Fruit fly (Drosophila melanogaster) whole organism, embryonic: ENCODE measurements around the gene Evi5.

Experiments
- Aef1 ChIP-seq: fragments of 200-800 bp; sonication (Bioruptor generic); IDR thresholded peaks from 3 replicates; pipeline ENCODE4 v1.3.6; 2022; ENCODE audit warnings: missing biosample characterization, missing genetic modification characterization
- B-H1 ChIP-seq: fragments of 200-800 bp; sonication (Bioruptor generic); IDR thresholded peaks from 3 replicates; pipeline ENCODE4 v1.3.6; 2022; ENCODE audit warnings: missing biosample characterization, missing genetic modification characterization
- CG10209 ChIP-seq: fragments of 200-800 bp; sonication (Bioruptor generic); optimal IDR thresholded peaks from 3 replicates; lab custom pipeline; 2017; ENCODE audit warnings: missing biosample characterization, mild to moderate bottlenecking, missing genetic modification characterization, missing genetic modification reagents
- CG11560 ChIP-seq: fragments of 200-800 bp; sonication (Bioruptor generic); IDR thresholded peaks from 3 replicates; pipeline ENCODE4 v1.3.6; 2022; ENCODE audit warnings: missing biosample characterization, missing genetic modification characterization
- CG13296 ChIP-seq: fragments of 200-800 bp; sonication (Bioruptor generic); optimal IDR thresholded peaks from 3 replicates; lab custom pipeline; 2018; ENCODE audit warnings: missing biosample characterization, mild to moderate bottlenecking, missing genetic modification characterization
- CG13424 ChIP-seq: fragments of 200-800 bp; sonication (Bioruptor generic); optimal IDR thresholded peaks from 2 replicates; lab custom pipeline; 2019; ENCODE audit warnings: missing biosample characterization, mild to moderate bottlenecking, missing genetic modification characterization, moderate library complexity
- CG13894 ChIP-seq: fragments of 200-800 bp; sonication (Bioruptor generic); optimal IDR thresholded peaks from 3 replicates; lab custom pipeline; 2018; ENCODE audit warnings: missing biosample characterization, mild to moderate bottlenecking, missing genetic modification characterization, moderate library complexity
- CG15696 ChIP-seq: fragments of 200-800 bp; sonication (Bioruptor generic); optimal IDR thresholded peaks from 2 replicates; lab custom pipeline; 2019; ENCODE audit warnings: missing biosample characterization, mild to moderate bottlenecking, missing genetic modification characterization, moderate library complexity
- CG2889 ChIP-seq: fragments of 200-800 bp; sonication (Bioruptor generic); IDR thresholded peaks from 3 replicates; pipeline ENCODE4 v1.3.6; 2022; ENCODE audit warnings: missing biosample characterization, missing genetic modification characterization
- CG3065 ChIP-seq: fragments of 200-800 bp; sonication (Bioruptor generic); optimal IDR thresholded peaks from 2 replicates; lab custom pipeline; 2016; ENCODE audit warnings: missing biosample characterization, missing genetic modification characterization
- CG3995 ChIP-seq: fragments of 200-800 bp; sonication (Bioruptor generic); optimal IDR thresholded peaks from 3 replicates; lab custom pipeline; 2016; ENCODE audit warnings: missing biosample characterization, missing genetic modification characterization
- CG4854 ChIP-seq: fragments of 200-800 bp; sonication (Bioruptor generic); optimal IDR thresholded peaks from 2 replicates; lab custom pipeline; 2016; ENCODE audit warnings: missing biosample characterization, missing genetic modification characterization, inconsistent platforms
- CG6254 ChIP-seq: fragments of 200-800 bp; sonication (Bioruptor generic); optimal IDR thresholded peaks from 3 replicates; lab custom pipeline; 2017; ENCODE audit warnings: mild to moderate bottlenecking, missing biosample characterization, missing genetic modification reagents, missing genetic modification characterization
- CG6689 ChIP-seq: fragments of 200-800 bp; sonication (Bioruptor generic); IDR thresholded peaks from 2 replicates; pipeline ENCODE4 v1.3.6; 2022; ENCODE audit warnings: missing biosample characterization, missing genetic modification characterization
- CG6791 ChIP-seq: fragments of 200-800 bp; sonication (Bioruptor generic); IDR thresholded peaks from 3 replicates; pipeline ENCODE4 v1.3.6; 2022; ENCODE audit warnings: missing biosample characterization, missing genetic modification characterization; ENCODE audit not compliant: partially characterized antibody
- CG7786 ChIP-seq: fragments of 200-800 bp; sonication (Bioruptor generic); optimal IDR thresholded peaks from 2 replicates; lab custom pipeline; 2016; ENCODE audit warnings: missing biosample characterization, missing genetic modification characterization
- CG7839 ChIP-seq: fragments of 200-800 bp; sonication (Bioruptor generic); optimal IDR thresholded peaks from 3 replicates; lab custom pipeline; 2018; ENCODE audit warnings: missing biosample characterization, mild to moderate bottlenecking, missing genetic modification characterization, moderate library complexity
- CG8089 ChIP-seq: fragments of 200-800 bp; sonication (Bioruptor generic); optimal IDR thresholded peaks from 3 replicates; lab custom pipeline; 2016; ENCODE audit warnings: missing biosample characterization, missing genetic modification characterization
- CG8281 ChIP-seq: fragments of 200-800 bp; sonication (Bioruptor generic); optimal IDR thresholded peaks from 2 replicates; lab custom pipeline; 2018; ENCODE audit warnings: missing biosample characterization, mild to moderate bottlenecking, missing genetic modification characterization, moderate library complexity
- Dad ChIP-seq: fragments of 200-800 bp; sonication (Bioruptor generic); optimal IDR thresholded peaks from 3 replicates; lab custom pipeline; 2016; ENCODE audit warnings: missing biosample characterization, missing genetic modification characterization
- Drgx ChIP-seq: fragments of 200-800 bp; sonication (Bioruptor generic); IDR thresholded peaks from 2 replicates; pipeline ENCODE4 v1.3.6; 2022; ENCODE audit warnings: missing biosample characterization, missing genetic modification characterization
- GATAe ChIP-seq: fragments of 200-800 bp; sonication (Bioruptor generic); conservative IDR thresholded peaks from 2 replicates; pipeline ENCODE4 v1.3.6; 2022; ENCODE audit warnings: missing biosample characterization, missing genetic modification characterization
- H15 ChIP-seq: fragments of 200-800 bp; sonication (Bioruptor generic); IDR thresholded peaks from 3 replicates; pipeline ENCODE4 v1.3.6; 2022; ENCODE audit warnings: missing biosample characterization, missing genetic modification characterization
- HLH4C ChIP-seq: fragments of 200-800 bp; sonication (Bioruptor generic); IDR thresholded peaks from 3 replicates; pipeline ENCODE4 v1.3.6; 2022; ENCODE audit warnings: missing biosample characterization, missing genetic modification characterization; ENCODE audit not compliant: partially characterized antibody
- HmgZ ChIP-seq: fragments of 200-800 bp; sonication (Bioruptor generic); optimal IDR thresholded peaks from 2 replicates; lab custom pipeline; 2018; ENCODE audit warnings: missing biosample characterization, mild to moderate bottlenecking, missing genetic modification characterization
- Hr39 ChIP-seq: fragments of >200 bp; optimal IDR thresholded peaks from 2 replicates; lab custom pipeline; 2017
- Ptx1 ChIP-seq: fragments of 200-800 bp; sonication (Bioruptor generic); IDR thresholded peaks from 2 replicates; pipeline ENCODE4 v1.3.6; 2022; ENCODE audit warnings: missing biosample characterization, missing genetic modification characterization
- Scr ChIP-seq: fragments of 200-800 bp; sonication (Bioruptor generic); IDR thresholded peaks from 2 replicates; pipeline ENCODE4 v1.3.6; 2022; ENCODE audit warnings: missing biosample characterization, missing genetic modification characterization; ENCODE audit not compliant: partially characterized antibody
- Sin3A ChIP-seq: fragments of >200 bp; optimal IDR thresholded peaks from 2 replicates; lab custom pipeline; 2018
- Trl ChIP-seq, 3 experiments: fragments of >200 bp in 2 of 3; fragments of 200-800 bp in 1 of 3; sonication (Bioruptor generic) in 1 of 3; optimal IDR thresholded peaks; 2 replicates in 1 of 3; 3 replicates in 2 of 3; lab custom pipeline; 2016 to 2017; ENCODE audit warnings: missing biosample characterization in 1 of 3, missing genetic modification characterization in 1 of 3
- ab ChIP-seq: fragments of 200-800 bp; sonication (Bioruptor generic); optimal IDR thresholded peaks from 2 replicates; lab custom pipeline; 2016; ENCODE audit warnings: missing biosample characterization, missing genetic modification characterization
- ara ChIP-seq: fragments of 200-800 bp; sonication (Bioruptor generic); IDR thresholded peaks from 2 replicates; pipeline ENCODE4 v1.3.6; 2022; ENCODE audit warnings: missing biosample characterization, missing genetic modification characterization
- chinmo ChIP-seq: fragments of 200-800 bp; sonication (Bioruptor generic); IDR thresholded peaks from 4 replicates; pipeline ENCODE4 v1.3.6; 2022; ENCODE audit warnings: missing biosample characterization, missing genetic modification characterization; ENCODE audit not compliant: partially characterized antibody
- dysf ChIP-seq: fragments of 200-800 bp; sonication (Bioruptor generic); IDR thresholded peaks from 3 replicates; pipeline ENCODE4 v1.3.6; 2022; ENCODE audit warnings: missing biosample characterization, missing genetic modification characterization
- eve ChIP-seq, 2 experiments: fragments of >200 bp; optimal IDR thresholded peaks; 2 replicates each; lab custom pipeline; 2017; ENCODE audit warnings: missing biosample characterization in 2 of 2, missing genetic modification characterization in 2 of 2
- gsb ChIP-seq: fragments of 200-800 bp; sonication (Bioruptor generic); IDR thresholded peaks from 2 replicates; pipeline ENCODE4 v1.3.6; 2022; ENCODE audit warnings: missing biosample characterization, missing genetic modification characterization
- jigr1 ChIP-seq: fragments of 200-800 bp; sonication (Bioruptor generic); IDR thresholded peaks from 3 replicates; pipeline ENCODE4 v1.3.6; 2022; ENCODE audit warnings: missing biosample characterization, missing genetic modification characterization
- jing ChIP-seq: fragments of 200-800 bp; sonication (Bioruptor generic); optimal IDR thresholded peaks from 2 replicates; lab custom pipeline; 2018; ENCODE audit warnings: missing biosample characterization, mild to moderate bottlenecking, missing genetic modification characterization
- lov ChIP-seq, 2 experiments: fragments of 200-800 bp in 1 of 2; fragments of >200 bp in 1 of 2; sonication (Bioruptor generic) in 1 of 2; IDR thresholded peaks in 1 of 2; optimal IDR thresholded peaks in 1 of 2; 2 replicates in 1 of 2; 3 replicates in 1 of 2; pipeline versions ENCODE4 v1.3.6 to Lab custom; 2017 to 2022; ENCODE audit warnings: missing biosample characterization in 1 of 2, missing genetic modification characterization in 1 of 2
- onecut ChIP-seq: fragments of 200-800 bp; sonication (Bioruptor generic); IDR thresholded peaks from 2 replicates; pipeline ENCODE4 v1.3.6; 2022; ENCODE audit warnings: missing biosample characterization, missing genetic modification characterization
- scrt ChIP-seq: fragments of 200-800 bp; sonication (Bioruptor generic); optimal IDR thresholded peaks from 2 replicates; lab custom pipeline; 2018; ENCODE audit warnings: missing biosample characterization, mild to moderate bottlenecking, missing genetic modification characterization, moderate library complexity
- shn ChIP-seq: fragments of 200-800 bp; sonication (Bioruptor generic); optimal IDR thresholded peaks from 3 replicates; lab custom pipeline; 2016; ENCODE audit warnings: missing biosample characterization, missing genetic modification characterization
- slbo ChIP-seq: fragments of 200-800 bp; sonication (Bioruptor generic); IDR thresholded peaks from 2 replicates; pipeline ENCODE4 v1.3.6; 2022; ENCODE audit warnings: missing biosample characterization, missing genetic modification characterization
- stwl ChIP-seq: fragments of 200-800 bp; sonication (Bioruptor generic); optimal IDR thresholded peaks from 3 replicates; lab custom pipeline; 2018; ENCODE audit warnings: missing biosample characterization, mild to moderate bottlenecking, missing genetic modification characterization, moderate library complexity
- usp ChIP-seq: fragments of >200 bp; optimal IDR thresholded peaks from 2 replicates; lab custom pipeline; 2017; ENCODE audit warnings: missing biosample characterization, missing genetic modification characterization
- zen ChIP-seq: fragments of 200-800 bp; sonication (Bioruptor generic); optimal IDR thresholded peaks from 3 replicates; lab custom pipeline; 2018; ENCODE audit warnings: missing biosample characterization, mild to moderate bottlenecking, missing genetic modification characterization, moderate library complexity

Gene Evi5

DNA sequence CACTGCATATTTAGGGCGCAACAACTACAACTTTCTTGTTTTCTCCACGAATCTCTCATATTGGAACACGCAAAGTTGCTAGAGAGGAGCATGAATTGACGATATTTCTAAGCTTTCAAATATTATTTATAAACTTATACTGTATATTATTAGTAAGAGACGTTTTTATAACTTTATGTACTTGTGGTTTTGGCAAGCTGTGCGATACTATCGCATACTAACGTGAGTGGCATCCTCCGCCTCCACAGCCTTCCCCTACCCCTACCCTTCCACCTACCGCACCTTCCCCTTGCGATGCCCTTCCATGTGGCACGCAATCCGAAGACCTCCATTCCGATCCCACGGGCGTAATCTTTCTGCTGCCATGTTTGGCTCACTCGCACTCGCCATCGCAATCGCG is 14.1 kb upstream of the Evi5 start (continued):
- no peak for TF ChIP-seq stwl (tag; lab: Kevin White, UChicago)
- no peak for TF ChIP-seq CG10209
- no peak for TF ChIP-seq chinmo (GFP tag; lab: Robert Waterston, UW)
- no peak for TF ChIP-seq CG15696 (tag; lab: Kevin White, UChicago)
- TF ChIP-seq CG3995: no peak
- TF ChIP-seq gsb (GFP tag; lab: Robert Waterston, UW): no peak
- no peak for TF ChIP-seq HLH4C
- TF ChIP-seq Trl (optimal IDR thresholded peaks at IDR 0.05; lab: Kevin White, UChicago): no peak
- TF ChIP-seq Trl (GFP tag; optimal IDR thresholded peaks at IDR 0.05; lab: Kevin White, UChicago): no peak
- 0 out of 3 replicates have a peak, but pooled peaks have one; percentile 13 for TF ChIP-seq Aef1 (GFP tag; lab: Robert Waterston, UW)
- TF ChIP-seq dysf: peak; percentile 34; the same call in 2 of the 3 replicates
- TF ChIP-seq slbo (GFP tag; lab: Robert Waterston, UW): peak; percentile 56
- TF ChIP-seq CG6791 (GFP tag; lab: Robert Waterston, UW): no peak
- TF ChIP-seq CG13894: no peak
- no peak for TF ChIP-seq HmgZ (tag; lab: Kevin White, UChicago)
- TF ChIP-seq CG6689 (GFP tag; lab: Robert Waterston, UW): peak; percentile 50
- TF ChIP-seq B-H1 (GFP tag; lab: Robert Waterston, UW): peak; percentile 22; the same call in 1 of the 3 replicates
- TF ChIP-seq scrt (GFP tag; lab: Kevin White, UChicago): no peak
- no peak for TF ChIP-seq CG7786
- no peak for TF ChIP-seq usp (GFP tag; lab: Kevin White, UChicago)
- TF ChIP-seq CG7839 (tag; lab: Kevin White, UChicago): peak; percentile 8
- TF ChIP-seq Drgx: no peak
- TF ChIP-seq Hr39 (lab: Kevin White, UChicago): no peak
- TF ChIP-seq shn (GFP tag; lab: Kevin White, UChicago): no peak
- TF ChIP-seq Dad (GFP tag; lab: Kevin White, UChicago): no peak
- TF ChIP-seq CG8089 (GFP tag; lab: Kevin White, UChicago): no peak
- TF ChIP-seq jing (GFP tag; lab: Kevin White, UChicago): no peak
- no peak for TF ChIP-seq CG11560 (tag; lab: Robert Waterston, UW)
- no peak for TF ChIP-seq CG13424
- no peak for TF ChIP-seq ara (GFP tag; lab: Robert Waterston, UW)
- TF ChIP-seq CG6254 (GFP tag; lab: Kevin White, UChicago): no peak
- TF ChIP-seq onecut (GFP tag; lab: Robert Waterston, UW): no peak
- no peak for TF ChIP-seq GATAe (GFP tag; lab: Robert Waterston, UW)
- TF ChIP-seq jigr1 (GFP tag; lab: Robert Waterston, UW): no peak
- no peak for TF ChIP-seq CG4854 (GFP tag; lab: Kevin White, UChicago)
- TF ChIP-seq eve (GFP tag; optimal IDR thresholded peaks at IDR 0.05; lab: Kevin White, UChicago): no peak
- no peak for TF ChIP-seq CG2889 (GFP tag; lab: Robert Waterston, UW)
- TF ChIP-seq Ptx1 (GFP tag; lab: Robert Waterston, UW): peak; percentile 60
- TF ChIP-seq zen (tag; lab: Kevin White, UChicago): no peak
- TF ChIP-seq CG13296 (GFP tag; lab: Kevin White, UChicago): no peak
- peak; percentile 52; the same call in 1 of the 3 replicates for TF ChIP-seq H15 (GFP tag; lab: Robert Waterston, UW)
- TF ChIP-seq lov (optimal IDR thresholded peaks at IDR 0.05; lab: Kevin White, UChicago): no peak
- TF ChIP-seq lov (GFP tag; IDR thresholded peaks at IDR 0.05; lab: Robert Waterston, UW): no peak
- TF ChIP-seq Scr: peak; percentile 49
- no peak for TF ChIP-seq CG8281 (tag; lab: Kevin White, UChicago)
- no peak for TF ChIP-seq Sin3A (lab: Kevin White, UChicago)
- no peak for TF ChIP-seq CG3065
- no peak for TF ChIP-seq ab (GFP tag; lab: Kevin White, UChicago)
